Fruit fly (Drosophila melanogaster): ENCODE data around the gene CG6908.

dm6 chr3R:11703730-11704129 is 13.9 kb upstream of the CG6908 start, which contains the start of gene I-t:
- no peak for TF ChIP-seq fru (optimal IDR thresholded peaks at IDR 0.05)
- no peak for TF ChIP-seq odd (GFP tag; optimal IDR thresholded peaks at IDR 0.05)
- TF ChIP-seq ci (GFP tag; IDR thresholded peaks at IDR 0.05): no peak
- TF ChIP-seq Atf-2 (GFP tag; optimal IDR thresholded peaks at IDR 0.05): no peak
